Worm (Caenorhabditis elegans): ENCODE data around the gene C13C4.7.
"Not testable (repeated sequence)": the region's sequence is repeated elsewhere in the genome, so short reads cannot be mapped to it uniquely, and the experiment has no call there.

Gene C13C4.7

ce11 chrV:12154554-12154953 is 34.3 kb upstream of the C13C4.7 start, which contains the start of gene C27A7.9:
TSS of gene C27A7.9 (minus strand) at chrV:12154654.
- TF ChIP-seq B0310.2 (tag; optimal IDR thresholded peaks at IDR 0.05), result no peak
- no peak for TF ChIP-seq tra-4 (tag; optimal IDR thresholded peaks at IDR 0.05)
- no peak for TF ChIP-seq tbx-37 (GFP tag; conservative IDR thresholded peaks at IDR 0.05)
- no peak for TF ChIP-seq F13C5.2 (tag; optimal IDR thresholded peaks at IDR 0.05)
- TF ChIP-seq hmbx-1 (tag; optimal IDR thresholded peaks at IDR 0.05), result no peak
- TF ChIP-seq hmg-4 (GFP tag; optimal IDR thresholded peaks at IDR 0.05), result no peak
- TF ChIP-seq ets-7 (tag; optimal IDR thresholded peaks at IDR 0.05), result no peak
- TF ChIP-seq ceh-13 (GFP tag; optimal IDR thresholded peaks at IDR 0.05), result no peak
- TF ChIP-seq aly-1 (tag; optimal IDR thresholded peaks at IDR 0.05), result no peak
- no peak for TF ChIP-seq flt-1 (GFP tag; IDR thresholded peaks at IDR 0.05)
- no peak for TF ChIP-seq ceh-36 (tag; optimal IDR thresholded peaks at IDR 0.05)
- TF ChIP-seq scrt-1 (GFP tag; IDR thresholded peaks at IDR 0.05), result no peak
- TF ChIP-seq sea-1 (GFP tag; conservative IDR thresholded peaks at IDR 0.05), result no peak
- TF ChIP-seq pes-1 (GFP tag; IDR thresholded peaks at IDR 0.05), result no peak
- no peak for TF ChIP-seq tbx-11 (GFP tag; IDR thresholded peaks at IDR 0.05)

- TF ChIP-seq ets-7 (tag; optimal IDR thresholded peaks at IDR 0.05), result no peak
- no peak for TF ChIP-seq ceh-13 (GFP tag; optimal IDR thresholded peaks at IDR 0.05)
- TF ChIP-seq ama-1 (optimal IDR thresholded peaks at IDR 0.05), result no peak
- TF ChIP-seq aly-1 (tag; optimal IDR thresholded peaks at IDR 0.05), result no peak
- TF ChIP-seq flt-1 (GFP tag; IDR thresholded peaks at IDR 0.05), result no peak
- no peak for TF ChIP-seq sea-1 (GFP tag; conservative IDR thresholded peaks at IDR 0.05)
- TF ChIP-seq B0310.2 (tag; optimal IDR thresholded peaks at IDR 0.05), result no peak
- TF ChIP-seq tbx-11 (GFP tag; IDR thresholded peaks at IDR 0.05), result no peak
- no peak for TF ChIP-seq F13C5.2 (tag; optimal IDR thresholded peaks at IDR 0.05)
- no peak for TF ChIP-seq pes-1 (GFP tag; IDR thresholded peaks at IDR 0.05)
- no peak for TF ChIP-seq hmg-4 (GFP tag; optimal IDR thresholded peaks at IDR 0.05)
Observed at ce11 chrV:12153784-12154183, 33.5 kb upstream of the C13C4.7 start.

ce11 chrV:12152857-12153256 is 32.6 kb upstream of the C13C4.7 start, which contains the start of gene C27A7.8:
TSS of gene C27A7.8 (plus strand) at chrV:12153157.
- TF ChIP-seq tra-4 (tag; optimal IDR thresholded peaks at IDR 0.05) (no peak), tbx-11 (GFP tag; IDR thresholded peaks at IDR 0.05) (no peak), sea-1 (GFP tag; conservative IDR thresholded peaks at IDR 0.05) (no peak), hnd-1 (tag; optimal IDR thresholded peaks at IDR 0.05) (no peak), ceh-36 (tag; optimal IDR thresholded peaks at IDR 0.05) (no peak), scrt-1 (GFP tag; IDR thresholded peaks at IDR 0.05) (no peak), hmg-4 (GFP tag; optimal IDR thresholded peaks at IDR 0.05) (no peak), ama-1 (optimal IDR thresholded peaks at IDR 0.05) (no peak), F13C5.2 (tag; optimal IDR thresholded peaks at IDR 0.05) (no peak), flt-1 (GFP tag; IDR thresholded peaks at IDR 0.05) (no peak), ceh-13 (GFP tag; optimal IDR thresholded peaks at IDR 0.05) (no peak), B0310.2 (tag; optimal IDR thresholded peaks at IDR 0.05) (no peak), tbx-37 (GFP tag; conservative IDR thresholded peaks at IDR 0.05) (no peak), ets-7 (tag; optimal IDR thresholded peaks at IDR 0.05) (no peak), pes-1 (GFP tag; IDR thresholded peaks at IDR 0.05) (no peak)

ce11 chrV:12150607-12151006 is 30.3 kb upstream of the C13C4.7 start, which contains the start of gene che-11:
TSS of gene che-11 (minus strand) at chrV:12150707.
- no peak for TF ChIP-seq F13C5.2 (tag; optimal IDR thresholded peaks at IDR 0.05)
- TF ChIP-seq tra-4 (tag; optimal IDR thresholded peaks at IDR 0.05), result no peak
- TF ChIP-seq aly-1 (tag; optimal IDR thresholded peaks at IDR 0.05), result no peak
- no peak for TF ChIP-seq tbx-11 (GFP tag; IDR thresholded peaks at IDR 0.05)
- no peak for TF ChIP-seq B0310.2 (tag; optimal IDR thresholded peaks at IDR 0.05)
- TF ChIP-seq tbx-37 (GFP tag; conservative IDR thresholded peaks at IDR 0.05), result no peak

ce11 chrV:12140625-12141024 is 20.3 kb upstream of the C13C4.7 start, which contains the start of gene C27A7.3:
TSS of gene C27A7.3 (plus strand) at chrV:12140925.
- TF ChIP-seq hnd-1 (tag; optimal IDR thresholded peaks at IDR 0.05) (no peak), ceh-36 (tag; optimal IDR thresholded peaks at IDR 0.05) (no peak), scrt-1 (GFP tag; IDR thresholded peaks at IDR 0.05) (no peak), tbx-37 (GFP tag; conservative IDR thresholded peaks at IDR 0.05) (no peak), ets-7 (tag; optimal IDR thresholded peaks at IDR 0.05) (no peak), pes-1 (GFP tag; IDR thresholded peaks at IDR 0.05) (no peak), flt-1 (GFP tag; IDR thresholded peaks at IDR 0.05) (no peak), F13C5.2 (tag; optimal IDR thresholded peaks at IDR 0.05) (no peak)

ce11 chrV:12137942-12138341 is 17.7 kb upstream of the C13C4.7 start:
- TF ChIP-seq ets-7 (tag; optimal IDR thresholded peaks at IDR 0.05) (no peak), flt-1 (GFP tag; IDR thresholded peaks at IDR 0.05) (no peak), F13C5.2 (tag; optimal IDR thresholded peaks at IDR 0.05) (no peak), B0310.2 (tag; optimal IDR thresholded peaks at IDR 0.05) (no peak), ceh-13 (GFP tag; optimal IDR thresholded peaks at IDR 0.05) (no peak), pes-1 (GFP tag; IDR thresholded peaks at IDR 0.05) (no peak), aly-1 (tag; optimal IDR thresholded peaks at IDR 0.05) (no peak), ama-1 (optimal IDR thresholded peaks at IDR 0.05) (no peak), tra-4 (tag; optimal IDR thresholded peaks at IDR 0.05) (no peak), hmbx-1 (tag; optimal IDR thresholded peaks at IDR 0.05) (no peak), ceh-36 (tag; optimal IDR thresholded peaks at IDR 0.05) (no peak), sea-1 (GFP tag; conservative IDR thresholded peaks at IDR 0.05) (no peak)

- TF ChIP-seq ceh-36 (tag; optimal IDR thresholded peaks at IDR 0.05); ama-1 (optimal IDR thresholded peaks at IDR 0.05); aly-1 (tag; optimal IDR thresholded peaks at IDR 0.05): not testable (repeated sequence)
Observed at ce11 chrV:12131157-12131556, 10.9 kb upstream of the C13C4.7 start, which contains the start of gene enpp-1. TSS of gene enpp-1 (plus strand) at chrV:12131457.

- not testable (repeated sequence) for TF ChIP-seq pes-1 (GFP tag; IDR thresholded peaks at IDR 0.05); B0310.2 (tag; optimal IDR thresholded peaks at IDR 0.05); tra-4 (tag; optimal IDR thresholded peaks at IDR 0.05)
Observed at ce11 chrV:12130688-12131087, 10.4 kb upstream of the C13C4.7 start, which contains the start of gene C27A7.6. TSS of gene C27A7.6 (minus strand) at chrV:12130788.
